Fruit fly (Drosophila melanogaster) whole organism, prepupa: ENCODE measurements around the gene CG14286.

Experiments
- Gug ChIP-seq: fragments of 200-800 bp; sonication (Bioruptor generic); IDR thresholded peaks from 2 replicates; pipeline ENCODE4 v1.3.6; 2022; ENCODE audit warnings: missing biosample characterization, missing genetic modification characterization
- Hr4 ChIP-seq: fragments of 200-800 bp; sonication (Bioruptor generic); optimal IDR thresholded peaks from 3 replicates; lab custom pipeline; 2016; ENCODE audit warnings: missing biosample characterization, missing genetic modification characterization
- dac ChIP-seq: fragments of 200-800 bp; sonication (Bioruptor generic); optimal IDR thresholded peaks from 2 replicates; lab custom pipeline; 2017; ENCODE audit warnings: missing biosample characterization, mild to moderate bottlenecking, missing genetic modification characterization
- ss ChIP-seq, 2 experiments: fragments of 200-800 bp; sonication (Bioruptor generic); optimal IDR thresholded peaks; 2 replicates in 1 of 2; 3 replicates in 1 of 2; lab custom pipeline; 2017 to 2018; ENCODE audit warnings: mild to moderate bottlenecking in 2 of 2, missing biosample characterization in 2 of 2, missing genetic modification characterization in 2 of 2, moderate library complexity in 1 of 2

dm6 chr3R:19033238-19033637 lies 9.3 kb downstream of the CG14286 start, which contains the start of gene CG6026:
- TF ChIP-seq Hr4 (GFP tag; lab: Kevin White, UChicago): no peak
- no peak for TF ChIP-seq dac (GFP tag; lab: Kevin White, UChicago)
- TF ChIP-seq Gug: no peak
- TF ChIP-seq ss (GFP tag; optimal IDR thresholded peaks at IDR 0.05; lab: Kevin White, UChicago): no peak
